Fruit fly (Drosophila melanogaster) ovary, adult (tissue): ENCODE measurements around the gene fwd.
A peak's percentile ranks its signal among the peaks of the same experiment; 100 is the strongest.

ENCODE experiments used
- CG17801 ChIP-seq: fragments of 200-800 bp; optimal IDR thresholded peaks from 2 replicates; lab custom pipeline; 2019; ENCODE audit warnings: missing biosample characterization, mild to moderate bottlenecking, missing genetic modification characterization, moderate library complexity; ENCODE audit not compliant: partially characterized antibody

Gene fwd

dm6 chr3L:319145-320009 lies at the start of gene fwd:
TSS of gene fwd (minus strand) at chr3L:319884.
- TF ChIP-seq CG17801 (GFP tag; lab: Kevin White, UChicago): peak; percentile 70

DNA sequence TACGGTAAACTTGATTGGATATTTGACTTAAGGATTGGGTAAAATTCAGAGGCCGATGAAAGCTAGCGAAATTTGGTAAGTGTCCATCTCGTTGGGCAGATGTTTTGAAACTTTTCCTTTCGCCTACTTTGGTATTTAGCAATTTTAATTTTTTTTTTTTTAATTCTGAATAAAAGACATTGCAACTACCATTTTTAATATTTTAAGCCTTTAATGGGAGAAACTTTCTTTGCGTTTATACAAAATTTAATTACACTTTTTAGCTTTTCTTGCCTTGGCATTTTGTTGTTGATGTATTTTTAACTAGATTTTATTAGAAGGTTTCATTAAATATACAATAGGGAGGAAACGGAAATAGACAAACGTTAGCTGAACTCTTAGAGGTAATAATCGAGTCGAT lies 46.7 kb upstream of the fwd start, which contains the start of gene CG13884:
Gene CG13884 (minus strand): TSS at position 101 of the 400 bp plus-strand sequence.
- TF ChIP-seq CG17801 (GFP tag; lab: Kevin White, UChicago): no peak

- TF ChIP-seq CG17801 (GFP tag; lab: Kevin White, UChicago): peak; percentile 76
Observed at dm6 chr3L:361201-361600, 41.5 kb upstream of the fwd start, which contains the start of the genes Cdc5 and CG1233. TSS of gene Cdc5 (minus strand) at chr3L:361383. TSS of gene CG1233 (plus strand) at chr3L:361472.

DNA sequence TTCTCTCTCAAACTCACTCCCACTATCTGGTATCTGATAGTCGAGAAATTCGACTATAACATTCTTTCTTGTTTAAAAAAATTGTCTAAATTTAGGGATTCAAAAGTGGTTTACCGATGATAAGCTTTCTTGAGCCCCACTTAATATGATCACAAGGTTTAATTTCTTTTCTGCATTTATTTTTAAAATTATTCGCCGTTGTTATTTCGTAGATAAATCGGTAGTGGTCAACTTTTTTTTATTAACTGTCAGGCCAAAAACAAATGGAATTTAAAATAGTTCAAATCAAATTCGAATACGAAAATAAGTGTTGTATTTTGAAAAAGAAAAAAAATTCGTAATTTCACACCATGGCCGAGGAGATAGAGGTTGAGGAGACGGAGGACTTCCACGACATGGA lies 38.0 kb upstream of the fwd start, which contains the start of gene Roc1b:
Gene Roc1b (plus strand): TSS at position 301 of the 400 bp plus-strand sequence.
- no peak for TF ChIP-seq CG17801 (GFP tag; lab: Kevin White, UChicago)

DNA sequence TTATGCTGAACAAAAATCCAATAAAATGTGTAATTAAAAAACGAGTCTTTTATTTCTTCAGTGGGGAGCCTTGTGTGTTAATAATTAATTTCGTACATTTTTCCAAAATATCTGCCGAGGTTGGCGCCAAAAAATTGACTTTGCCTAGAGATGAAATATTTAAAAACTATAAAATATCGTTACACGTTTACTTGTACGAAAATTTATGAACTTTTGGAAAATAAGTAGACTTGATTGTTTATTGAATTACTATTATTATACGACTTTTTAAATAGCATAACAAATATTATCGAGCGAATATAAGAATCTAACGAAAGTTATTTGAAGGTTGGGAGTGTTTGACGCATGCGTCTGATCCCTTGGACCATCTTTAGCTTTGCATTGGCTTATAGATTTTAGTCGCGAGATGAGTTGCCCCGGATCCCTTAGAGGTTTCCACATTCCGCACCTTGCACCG lies 36.4 kb upstream of the fwd start, which contains the start of gene CG1231:
Gene CG1231 (plus strand): TSS at position 407 of the 457 bp plus-strand sequence.
- no peak for TF ChIP-seq CG17801 (GFP tag; lab: Kevin White, UChicago)

DNA sequence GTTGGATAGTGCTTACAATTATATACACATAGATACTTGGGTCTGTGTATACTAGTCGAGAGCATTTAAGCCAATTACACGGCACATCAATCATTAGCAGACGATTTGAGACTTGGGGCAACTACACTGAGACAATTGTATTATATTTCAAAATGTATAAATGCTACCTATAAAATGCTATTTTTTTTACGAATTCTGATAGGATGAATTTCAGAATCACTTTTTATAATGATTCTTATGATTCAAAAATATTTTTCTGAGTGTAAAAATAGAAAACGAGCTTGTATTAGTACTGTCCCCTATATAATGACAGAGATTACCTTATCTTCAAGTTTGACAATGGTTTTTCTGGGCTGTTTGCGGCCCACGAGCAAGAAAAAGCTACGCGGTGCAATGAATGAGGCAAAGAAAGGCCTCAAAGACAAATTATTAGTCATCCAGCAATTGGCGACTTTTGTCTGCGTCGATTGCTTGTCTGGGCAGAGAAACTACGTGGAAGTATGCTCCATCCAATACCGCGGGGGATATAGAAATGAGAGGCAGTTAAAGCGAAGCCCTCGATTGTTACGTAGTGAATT lies 31.1 kb upstream of the fwd start:
- TF ChIP-seq CG17801 (GFP tag; lab: Kevin White, UChicago): peak; percentile 82

DNA sequence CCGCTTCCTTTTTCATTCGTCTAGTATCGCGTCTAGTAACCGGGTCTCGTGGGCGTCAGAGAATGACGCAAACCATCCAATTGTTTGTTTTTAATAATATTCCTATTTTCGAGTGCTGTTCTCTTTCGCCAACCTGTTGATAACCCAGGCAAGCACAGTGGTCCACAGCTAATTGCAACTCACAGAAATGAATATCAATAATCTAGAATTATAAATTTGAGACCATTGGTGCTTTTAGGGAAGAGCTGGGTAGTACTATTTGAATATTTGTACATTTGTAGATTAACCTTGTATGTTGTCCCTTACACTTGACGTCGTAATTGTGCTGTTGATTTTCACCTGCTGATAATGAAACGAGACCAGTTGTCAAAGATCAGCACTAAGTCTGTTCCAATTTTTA lies 30.1 kb upstream of the fwd start:
- no peak for TF ChIP-seq CG17801 (GFP tag; lab: Kevin White, UChicago)

DNA sequence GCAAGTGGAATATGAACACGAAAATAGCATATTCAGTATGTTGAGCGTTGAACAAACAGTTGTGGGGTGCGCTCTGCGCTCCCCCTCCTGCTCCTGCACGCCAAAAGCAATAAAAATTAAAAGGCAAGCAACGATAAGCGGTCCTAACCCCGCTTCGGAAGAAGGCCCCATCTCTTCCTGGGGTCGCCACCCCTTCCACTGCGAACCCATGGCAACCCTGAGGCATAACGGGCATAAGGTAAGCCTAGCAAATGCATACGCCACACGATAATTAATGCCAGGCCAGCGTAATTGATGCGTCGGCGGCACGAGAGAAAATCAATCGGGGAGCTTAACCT lies 28.7 kb upstream of the fwd start:
- TF ChIP-seq CG17801 (GFP tag; lab: Kevin White, UChicago): no peak

dm6 chr3L:347641-348405 lies 28.1 kb upstream of the fwd start:
- TF ChIP-seq CG17801 (GFP tag; lab: Kevin White, UChicago): peak; percentile 56

DNA sequence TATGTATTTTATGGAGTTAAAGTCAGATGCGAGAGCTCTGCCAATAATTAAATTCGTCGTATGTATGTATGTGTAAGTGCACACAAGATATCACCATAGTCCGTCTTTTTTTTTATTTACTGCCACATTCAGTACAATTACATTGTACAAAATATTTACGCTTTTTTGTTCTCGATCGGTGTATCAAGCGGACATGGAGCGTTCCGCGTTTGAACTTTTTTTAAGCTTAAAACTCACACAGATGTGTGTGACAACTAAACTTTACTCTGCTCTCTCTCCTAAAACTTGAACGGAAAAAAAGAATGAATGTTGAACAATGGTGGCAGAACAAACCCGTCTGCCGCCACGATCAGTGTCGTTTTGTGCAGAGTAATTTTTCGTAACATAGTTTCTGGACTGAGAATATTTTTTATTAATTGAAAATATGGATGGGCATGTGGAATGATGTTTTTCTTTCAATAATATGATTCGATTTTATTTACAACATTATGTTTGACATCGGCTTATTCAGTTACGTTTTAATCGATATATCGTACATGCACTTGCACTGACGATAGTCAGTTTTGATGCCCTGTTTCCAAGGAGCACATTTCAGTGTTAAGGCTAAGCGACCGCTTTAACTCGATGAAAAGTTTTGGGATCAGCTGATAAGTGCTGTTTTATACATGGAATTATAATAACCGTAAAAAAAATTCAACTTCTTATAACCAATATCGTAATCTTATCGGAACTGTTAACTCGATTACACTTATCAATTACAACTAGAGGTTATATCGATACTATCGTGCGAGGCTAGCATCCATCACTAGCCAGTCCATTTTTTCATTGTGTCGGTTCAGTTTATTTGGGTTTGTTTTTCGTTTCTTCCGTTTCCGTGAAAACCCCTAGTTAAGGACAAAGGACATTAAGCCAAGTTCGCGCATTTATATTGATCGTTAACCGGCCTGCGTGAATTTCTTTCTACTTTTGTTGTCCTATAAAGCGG lies 27.3 kb upstream of the fwd start, which contains the start of gene mth:
Gene mth (minus strand): TSS at position 302 of the 985 bp plus-strand sequence.
- peak; percentile 55 for TF ChIP-seq CG17801 (GFP tag; lab: Kevin White, UChicago)

DNA sequence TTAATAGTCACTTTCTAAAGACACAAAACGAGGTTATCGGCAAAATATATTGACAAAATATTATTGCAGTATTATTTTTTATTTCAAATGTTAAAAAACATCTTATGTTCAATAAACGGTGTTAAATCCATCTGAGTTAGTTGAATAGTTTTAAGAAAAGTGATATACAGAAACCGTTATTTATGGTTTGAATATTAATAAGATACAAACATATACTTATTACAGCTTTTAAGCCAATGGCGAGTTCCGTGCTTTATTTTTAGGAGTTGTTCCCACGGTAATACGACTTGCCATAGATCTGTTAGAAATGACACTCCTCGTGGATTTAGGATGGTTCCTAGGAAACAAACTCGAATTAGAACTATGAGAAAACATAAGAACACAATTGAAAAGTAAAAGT lies 23.6 kb upstream of the fwd start:
- TF ChIP-seq CG17801 (GFP tag; lab: Kevin White, UChicago): no peak

DNA sequence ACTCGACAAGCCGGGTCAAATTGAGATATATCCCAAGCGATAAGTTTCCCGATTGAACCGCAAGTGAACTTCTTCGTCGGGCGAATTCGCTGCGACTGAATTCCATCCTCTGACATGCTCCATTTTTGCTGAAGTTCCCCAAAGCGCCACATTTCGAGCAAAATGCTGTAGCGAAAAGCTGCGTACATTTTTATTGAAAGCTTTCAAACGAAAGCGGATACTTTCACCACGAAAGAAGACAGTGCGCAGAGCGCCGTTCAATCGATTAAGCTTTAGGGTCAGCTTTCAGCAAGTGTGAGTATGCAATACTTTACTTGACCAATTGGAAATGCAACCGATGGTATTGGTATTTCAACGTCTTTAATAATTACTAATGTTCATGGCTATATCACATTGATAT lies 23.2 kb upstream of the fwd start, which contains the start of gene mthl10:
Gene mthl10 (minus strand): TSS at position 77 of the 400 bp plus-strand sequence.
- TF ChIP-seq CG17801 (GFP tag; lab: Kevin White, UChicago): peak; percentile 43

- peak; percentile 30 for TF ChIP-seq CG17801 (GFP tag; lab: Kevin White, UChicago)
Observed at dm6 chr3L:341052-341852, 21.6 kb upstream of the fwd start.
